Fruit fly (Drosophila melanogaster) whole organism, adult: ENCODE results near the gene bor.

Source experiments
- CG11617 ChIP-seq: fragments of 200-800 bp; sonication (Bioruptor generic); optimal IDR thresholded peaks from 2 replicates; lab custom pipeline; 2017; ENCODE audit warnings: mild to moderate bottlenecking, missing biosample characterization, missing genetic modification reagents, missing genetic modification characterization
- CG12768 ChIP-seq: fragments of 200-800 bp; sonication (Bioruptor generic); optimal IDR thresholded peaks from 2 replicates; lab custom pipeline; 2017; ENCODE audit warnings: missing biosample characterization, missing genetic modification characterization, mild to moderate bottlenecking, moderate library complexity, missing genetic modification reagents
- CG14711 ChIP-seq: fragments of 200-800 bp; sonication (Bioruptor generic); optimal IDR thresholded peaks from 2 replicates; lab custom pipeline; 2018; ENCODE audit warnings: missing biosample characterization, mild to moderate bottlenecking, missing genetic modification characterization, moderate library complexity
- CG1620 ChIP-seq: fragments of 200-800 bp; sonication (Bioruptor generic); optimal IDR thresholded peaks from 2 replicates; lab custom pipeline; 2016; ENCODE audit warnings: missing biosample characterization, missing genetic modification characterization
- CG33017 ChIP-seq: fragments of 200-800 bp; sonication (Bioruptor generic); optimal IDR thresholded peaks from 2 replicates; lab custom pipeline; 2018; ENCODE audit warnings: missing biosample characterization, mild to moderate bottlenecking, missing genetic modification characterization, moderate library complexity
- CG5204 ChIP-seq: fragments of 200-800 bp; sonication (Bioruptor generic); optimal IDR thresholded peaks from 2 replicates; lab custom pipeline; 2016; ENCODE audit warnings: missing biosample characterization, missing genetic modification characterization
- CG7045 ChIP-seq: fragments of 200-800 bp; sonication (Bioruptor generic); optimal IDR thresholded peaks from 2 replicates; lab custom pipeline; 2017; ENCODE audit warnings: missing biosample characterization, mild to moderate bottlenecking, missing genetic modification characterization
- CG7101 ChIP-seq: fragments of 200-800 bp; sonication (Bioruptor generic); optimal IDR thresholded peaks from 2 replicates; lab custom pipeline; 2018; ENCODE audit warnings: missing biosample characterization, mild to moderate bottlenecking, missing genetic modification characterization, moderate library complexity
- Clk ChIP-seq: fragments of 200-800 bp; sonication (Bioruptor generic); optimal IDR thresholded peaks from 2 replicates; lab custom pipeline; 2017; ENCODE audit warnings: missing biosample characterization, missing genetic modification characterization
- Crg-1 ChIP-seq: fragments of 200-800 bp; sonication (Bioruptor generic); optimal IDR thresholded peaks from 2 replicates; lab custom pipeline; 2016; ENCODE audit warnings: missing biosample characterization, missing genetic modification characterization
- Hr96 ChIP-seq: fragments of 200-800 bp; sonication (Bioruptor generic); optimal IDR thresholded peaks from 2 replicates; lab custom pipeline; 2016; ENCODE audit warnings: missing biosample characterization, missing genetic modification characterization
- Mnt ChIP-seq: fragments of 200-800 bp; sonication (Bioruptor generic); optimal IDR thresholded peaks from 2 replicates; lab custom pipeline; 2016; ENCODE audit warnings: missing biosample characterization, mild to moderate bottlenecking, missing genetic modification characterization
- bab1 ChIP-seq: fragments of 200-800 bp; sonication (Bioruptor generic); optimal IDR thresholded peaks from 3 replicates; lab custom pipeline; 2019; ENCODE audit warnings: missing biosample characterization, mild to moderate bottlenecking, missing genetic modification characterization, moderate library complexity
- cic ChIP-seq: fragments of 200-800 bp; sonication (Bioruptor generic); optimal IDR thresholded peaks from 2 replicates; lab custom pipeline; 2017; ENCODE audit warnings: missing biosample characterization, mild to moderate bottlenecking, missing genetic modification characterization, moderate library complexity
- cnc ChIP-seq, 2 experiments: fragments of >200 bp; optimal IDR thresholded peaks; 2 replicates each; lab custom pipeline; 2017
- kay ChIP-seq: fragments of 200-800 bp; sonication (Bioruptor generic); peaks from one replicate; lab custom pipeline; 2016; ENCODE audit warnings: missing biosample characterization, missing genetic modification characterization, borderline replicate concordance
- ovo ChIP-seq: fragments of 200-800 bp; sonication (Bioruptor generic); optimal IDR thresholded peaks from 2 replicates; lab custom pipeline; 2016; ENCODE audit warnings: missing biosample characterization, missing genetic modification characterization
- pad ChIP-seq: fragments of 200-800 bp; sonication (Bioruptor generic); optimal IDR thresholded peaks from 3 replicates; lab custom pipeline; 2017; ENCODE audit warnings: missing biosample characterization, missing genetic modification characterization, mild to moderate bottlenecking, moderate library complexity, missing genetic modification reagents
- tj ChIP-seq: fragments of 200-800 bp; sonication (Bioruptor generic); optimal IDR thresholded peaks from 3 replicates; lab custom pipeline; 2017; ENCODE audit warnings: missing biosample characterization, mild to moderate bottlenecking, missing genetic modification characterization, moderate library complexity
- toe ChIP-seq: fragments of 200-800 bp; sonication (Bioruptor generic); optimal IDR thresholded peaks from 2 replicates; lab custom pipeline; 2016; ENCODE audit warnings: missing biosample characterization, missing genetic modification characterization

bor gene

dm6 chr3R:16279382-16279932 is 15.5 kb upstream of the bor start:
- TF ChIP-seq bab1 (no peak), kay (GFP tag; lab: Kevin White, UChicago) (no peak), tj (GFP tag; lab: Kevin White, UChicago) (no peak), ovo (no peak), CG7045 (GFP tag; lab: Kevin White, UChicago) (no peak), Clk (GFP tag; lab: Kevin White, UChicago) (no peak), Crg-1 (GFP tag; lab: Kevin White, UChicago) (no peak), toe (GFP tag; lab: Kevin White, UChicago) (no peak), CG12768 (GFP tag; lab: Kevin White, UChicago) (no peak), cic (GFP tag; lab: Kevin White, UChicago) (no peak), Hr96 (no peak), cnc (optimal IDR thresholded peaks at IDR 0.05; lab: Kevin White, UChicago) (no peak)

- TF ChIP-seq ovo, result no peak
- TF ChIP-seq Clk (GFP tag; lab: Kevin White, UChicago), result no peak
Measured at dm6 chr3R:16277543-16277942, 13.6 kb upstream of the bor start.

- TF ChIP-seq Clk (GFP tag; lab: Kevin White, UChicago) (no peak), CG11617 (GFP tag; lab: Kevin White, UChicago) (no peak), CG33017 (no peak), CG1620 (GFP tag; lab: Kevin White, UChicago) (no peak), cic (GFP tag; lab: Kevin White, UChicago) (no peak), cnc (optimal IDR thresholded peaks at IDR 0.05; lab: Kevin White, UChicago) (no peak), tj (GFP tag; lab: Kevin White, UChicago) (no peak), CG14711 (tag; lab: Kevin White, UChicago) (no peak), Crg-1 (GFP tag; lab: Kevin White, UChicago) (no peak), toe (GFP tag; lab: Kevin White, UChicago) (no peak), bab1 (peak; percentile 34), CG7101 (tag; lab: Kevin White, UChicago) (no peak), Hr96 (no peak), pad (GFP tag; lab: Kevin White, UChicago) (no peak), kay (GFP tag; lab: Kevin White, UChicago) (peak; percentile 66), ovo (no peak), Mnt (GFP tag; lab: Kevin White, UChicago) (no peak)
Measured at dm6 chr3R:16276992-16277391, 13.1 kb upstream of the bor start.

- TF ChIP-seq Crg-1 (GFP tag; lab: Kevin White, UChicago), result no peak
- no peak for TF ChIP-seq CG12768 (GFP tag; lab: Kevin White, UChicago)
- no peak for TF ChIP-seq bab1
- TF ChIP-seq CG11617 (GFP tag; lab: Kevin White, UChicago), result no peak
- TF ChIP-seq Hr96, result no peak
- no peak for TF ChIP-seq Mnt (GFP tag; lab: Kevin White, UChicago)
- TF ChIP-seq ovo, result no peak
- no peak for TF ChIP-seq CG5204 (GFP tag; lab: Kevin White, UChicago)
- TF ChIP-seq CG1620 (GFP tag; lab: Kevin White, UChicago), result no peak
- no peak for TF ChIP-seq cic (GFP tag; lab: Kevin White, UChicago)
- no peak for TF ChIP-seq cnc (optimal IDR thresholded peaks at IDR 0.05; lab: Kevin White, UChicago)
- TF ChIP-seq Clk (GFP tag; lab: Kevin White, UChicago), result no peak
- no peak for TF ChIP-seq kay (GFP tag; lab: Kevin White, UChicago)
- no peak for TF ChIP-seq CG7045 (GFP tag; lab: Kevin White, UChicago)
- TF ChIP-seq tj (GFP tag; lab: Kevin White, UChicago), result no peak
- TF ChIP-seq CG33017, result no peak
Measured at dm6 chr3R:16275890-16276619, 12.1 kb upstream of the bor start.

- TF ChIP-seq Hr96 (no peak), CG14711 (tag; lab: Kevin White, UChicago) (no peak), CG11617 (GFP tag; lab: Kevin White, UChicago) (no peak), CG33017 (no peak), kay (GFP tag; lab: Kevin White, UChicago) (no peak), CG7045 (GFP tag; lab: Kevin White, UChicago) (no peak)
Measured at dm6 chr3R:16275329-16275728, 11.4 kb upstream of the bor start.

- TF ChIP-seq Hr96 (no peak), CG12768 (GFP tag; lab: Kevin White, UChicago) (no peak), CG14711 (tag; lab: Kevin White, UChicago) (no peak), pad (GFP tag; lab: Kevin White, UChicago) (peak; percentile 86)
Measured at dm6 chr3R:16274534-16274933, 10.6 kb upstream of the bor start.
